Worm (Caenorhabditis elegans) whole organism, L4/young adult: ENCODE results near the gene cwp-1.

Experiments used
- W03F9.2 ChIP-seq: fragments of 150-350 bp; optimal IDR thresholded peaks from 2 replicates; lab custom pipeline; 2014; ENCODE audit warnings: missing biosample characterization, missing genetic modification characterization
- dao-5 ChIP-seq: sonication (generic microtip); optimal IDR thresholded peaks from 2 replicates; lab custom pipeline; 2016; ENCODE audit warnings: missing genotype, missing genetic modification characterization, moderate library complexity, missing compliant biosample characterization
- him-1 ChIP-seq: sonication (generic microtip); optimal IDR thresholded peaks from 2 replicates; lab custom pipeline; 2016; ENCODE audit warnings: missing genotype, missing genetic modification reagents, missing genetic modification characterization, missing compliant biosample characterization

The cwp-1 gene

DNA sequence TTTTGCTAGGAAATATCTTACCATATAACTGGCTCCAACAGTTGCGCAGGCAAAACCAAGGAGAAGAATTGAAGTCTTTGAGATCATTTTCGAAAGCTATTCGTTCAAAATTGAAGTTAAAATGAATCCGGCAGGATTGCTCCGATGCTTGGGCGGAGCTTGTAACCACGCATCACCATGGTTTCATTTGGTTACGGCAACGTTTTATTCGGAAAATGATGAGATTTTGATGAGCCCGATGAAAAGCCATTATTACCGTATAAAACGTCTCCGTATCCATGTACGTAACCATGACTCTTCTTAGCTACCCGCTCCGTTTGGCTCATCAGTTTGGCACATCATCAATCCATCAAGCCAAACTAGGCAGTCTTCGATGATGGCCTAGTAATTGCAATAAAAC lies at the start of gene cwp-1:
Gene cwp-1 (minus strand): TSS at position 101 of the 400 bp plus-strand sequence.
- no peak for TF ChIP-seq him-1 (tag; lab: Kevin White, UChicago)

- TF ChIP-seq dao-5 (no peak), W03F9.2 (tag; lab: Kevin White, UChicago) (no peak), him-1 (tag; lab: Kevin White, UChicago) (no peak)
Measured at ce11 chrV:4890781-4891180, 49.7 kb upstream of the cwp-1 start.

ce11 chrV:4889976-4890479 lies 48.9 kb upstream of the cwp-1 start, which contains the start of gene T19H12.2:
Gene T19H12.2 (plus strand): TSS chrV:4890429.
- TF ChIP-seq dao-5 (no peak), W03F9.2 (tag; lab: Kevin White, UChicago) (peak; percentile 2)

DNA sequence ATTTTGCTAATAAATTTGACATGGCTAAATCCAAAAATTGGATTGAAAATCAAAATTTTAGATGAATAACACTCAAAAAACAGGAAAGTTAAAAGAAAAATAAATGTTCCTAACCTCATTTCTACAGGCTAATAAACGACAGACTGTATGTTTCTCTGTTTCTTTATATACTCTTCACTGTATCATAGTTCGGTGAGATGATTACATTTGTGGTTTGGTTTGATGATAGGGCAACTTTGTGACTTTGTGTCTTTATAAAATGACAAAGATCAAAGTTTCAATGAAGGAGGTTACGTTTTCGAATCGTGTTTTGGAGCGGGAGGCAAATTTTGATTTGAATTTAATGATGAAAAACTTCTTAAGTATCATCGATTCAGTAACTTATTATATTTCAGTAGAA lies 48.4 kb upstream of the cwp-1 start, which contains the start of gene ugt-12:
Gene ugt-12 (minus strand): TSS at position 153 of the 400 bp plus-strand sequence.
- TF ChIP-seq him-1 (tag; lab: Kevin White, UChicago) (no peak), dao-5 (no peak), W03F9.2 (tag; lab: Kevin White, UChicago) (no peak)

DNA sequence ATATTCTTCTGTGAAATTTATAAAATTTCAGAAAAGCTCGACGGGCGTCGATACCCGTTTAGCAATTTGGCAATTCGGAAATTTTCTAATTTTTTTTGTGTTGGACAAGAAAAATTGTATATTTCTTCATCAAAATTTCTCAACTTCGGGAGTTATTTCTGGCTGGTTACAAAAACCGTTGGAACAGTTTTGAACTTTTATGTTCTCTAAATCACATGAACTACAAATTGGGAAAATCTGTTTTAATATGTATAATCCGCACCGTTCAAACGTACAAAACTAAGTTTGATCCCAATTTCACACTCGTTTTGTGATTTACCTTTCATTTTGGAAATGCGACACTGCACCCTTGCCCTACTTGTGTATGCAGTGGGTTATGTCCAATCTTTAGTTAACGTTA lies 44.3 kb upstream of the cwp-1 start, which contains the start of gene T19H12.3:
Gene T19H12.3 (plus strand): TSS at position 301 of the 400 bp plus-strand sequence.
- TF ChIP-seq him-1 (tag; lab: Kevin White, UChicago) (no peak), W03F9.2 (tag; lab: Kevin White, UChicago) (no peak), dao-5 (no peak)

DNA sequence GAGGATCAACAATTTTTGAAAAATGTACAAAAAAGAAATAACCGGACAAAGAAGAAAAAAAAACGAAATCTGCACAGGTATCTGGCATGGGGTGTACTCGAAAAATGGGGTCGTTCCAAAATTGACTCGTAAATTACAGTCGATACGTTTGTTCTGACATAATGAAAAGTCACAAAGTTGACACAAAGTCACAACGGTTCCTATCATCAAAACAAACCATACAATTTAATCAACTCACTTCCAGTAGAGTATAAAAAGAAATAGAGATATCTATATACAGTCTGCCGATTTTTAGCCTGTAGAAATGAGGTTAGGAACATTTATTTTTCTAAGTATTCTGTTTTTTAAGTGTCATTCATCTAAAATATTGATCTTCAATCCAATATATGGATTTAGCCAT lies 43.4 kb upstream of the cwp-1 start, which contains the start of gene T19H12.12:
Gene T19H12.12 (plus strand): TSS at position 301 of the 400 bp plus-strand sequence.
- TF ChIP-seq W03F9.2 (tag; lab: Kevin White, UChicago) (no peak), dao-5 (no peak), him-1 (tag; lab: Kevin White, UChicago) (no peak)

ce11 chrV:4881377-4881776 lies 40.3 kb upstream of the cwp-1 start, which contains the start of gene str-32:
Gene str-32 (minus strand): TSS chrV:4881477.
- TF ChIP-seq dao-5 (no peak), him-1 (tag; lab: Kevin White, UChicago) (no peak), W03F9.2 (tag; lab: Kevin White, UChicago) (no peak)

- no peak for TF ChIP-seq him-1 (tag; lab: Kevin White, UChicago)
- no peak for TF ChIP-seq W03F9.2 (tag; lab: Kevin White, UChicago)
- no peak for TF ChIP-seq dao-5
Measured at ce11 chrV:4879251-4879650, 38.2 kb upstream of the cwp-1 start, which contains the start of gene T19H12.15. Gene T19H12.15 (minus strand): TSS chrV:4879351.

- TF ChIP-seq W03F9.2 (tag; lab: Kevin White, UChicago), result no peak
- no peak for TF ChIP-seq dao-5
- no peak for TF ChIP-seq him-1 (tag; lab: Kevin White, UChicago)
Measured at ce11 chrV:4877587-4877986, 36.5 kb upstream of the cwp-1 start, which contains the start of gene T19H12.6. Gene T19H12.6 (minus strand): TSS chrV:4877687.

DNA sequence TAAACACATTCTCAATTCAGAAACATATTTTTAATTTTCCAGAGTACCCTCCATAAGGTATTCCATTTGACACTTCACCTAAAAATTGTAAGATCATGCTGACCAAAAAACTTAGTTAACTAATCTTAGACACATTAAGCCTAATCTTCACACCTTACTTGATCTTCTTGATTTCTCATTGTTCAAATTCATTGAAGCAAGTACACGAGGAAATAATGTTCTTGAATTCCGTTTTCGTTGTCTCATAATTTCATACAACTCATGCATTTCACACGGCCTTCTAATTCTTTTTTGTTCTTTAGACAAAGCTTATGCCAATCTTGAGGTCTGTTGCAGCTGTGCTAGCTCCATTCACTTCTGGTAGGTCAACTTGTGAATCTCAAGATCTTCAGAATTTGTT lies 30.9 kb upstream of the cwp-1 start, which contains the start of gene srd-33:
Gene srd-33 (plus strand): TSS at position 301 of the 400 bp plus-strand sequence.
- TF ChIP-seq dao-5 (no peak), him-1 (tag; lab: Kevin White, UChicago) (no peak), W03F9.2 (tag; lab: Kevin White, UChicago) (no peak)

DNA sequence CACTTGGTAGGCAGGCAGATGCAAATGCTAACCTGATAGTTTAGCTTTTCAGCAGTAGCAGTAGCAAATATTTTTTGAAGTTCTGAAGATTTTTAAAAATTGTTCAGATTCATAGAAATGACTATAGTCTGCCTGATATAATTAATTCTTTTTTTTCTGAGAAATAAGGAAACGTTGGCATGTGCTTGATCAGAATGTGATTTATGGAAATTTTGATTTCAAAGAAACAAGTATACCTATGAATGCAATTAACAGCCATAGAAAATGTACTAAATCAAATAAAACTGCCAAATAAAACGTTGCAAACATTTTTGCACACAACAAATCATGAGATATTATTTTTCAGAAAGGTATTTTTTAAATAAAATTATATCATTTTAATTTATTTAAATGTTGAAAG lies 29.5 kb upstream of the cwp-1 start:
- TF ChIP-seq dao-5, result no peak
- no peak for TF ChIP-seq W03F9.2 (tag; lab: Kevin White, UChicago)
- TF ChIP-seq him-1 (tag; lab: Kevin White, UChicago), result no peak

ce11 chrV:4868698-4869097 lies 27.6 kb upstream of the cwp-1 start:
- TF ChIP-seq W03F9.2 (tag; lab: Kevin White, UChicago) (no peak), dao-5 (no peak), him-1 (tag; lab: Kevin White, UChicago) (no peak)

DNA sequence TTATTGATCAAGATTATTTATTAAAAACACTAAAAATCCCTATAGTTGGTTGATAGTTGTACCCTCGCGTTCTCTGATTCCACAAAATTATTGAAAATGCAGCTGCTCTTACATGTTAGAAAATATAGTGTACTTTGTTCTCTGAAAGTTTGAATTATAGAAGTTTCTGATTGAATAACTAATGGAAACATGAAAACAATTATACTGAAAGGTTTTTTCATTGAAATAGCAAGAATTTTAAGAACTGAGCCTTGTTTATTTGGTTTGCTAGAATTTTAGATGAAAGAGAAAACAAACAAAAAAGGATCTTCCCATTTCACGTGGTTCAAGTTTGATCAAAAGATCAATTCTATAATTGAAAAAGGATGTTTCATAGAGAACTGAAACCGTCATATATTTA lies 26.5 kb upstream of the cwp-1 start:
- no peak for TF ChIP-seq him-1 (tag; lab: Kevin White, UChicago)
- TF ChIP-seq W03F9.2 (tag; lab: Kevin White, UChicago), result no peak
- no peak for TF ChIP-seq dao-5

DNA sequence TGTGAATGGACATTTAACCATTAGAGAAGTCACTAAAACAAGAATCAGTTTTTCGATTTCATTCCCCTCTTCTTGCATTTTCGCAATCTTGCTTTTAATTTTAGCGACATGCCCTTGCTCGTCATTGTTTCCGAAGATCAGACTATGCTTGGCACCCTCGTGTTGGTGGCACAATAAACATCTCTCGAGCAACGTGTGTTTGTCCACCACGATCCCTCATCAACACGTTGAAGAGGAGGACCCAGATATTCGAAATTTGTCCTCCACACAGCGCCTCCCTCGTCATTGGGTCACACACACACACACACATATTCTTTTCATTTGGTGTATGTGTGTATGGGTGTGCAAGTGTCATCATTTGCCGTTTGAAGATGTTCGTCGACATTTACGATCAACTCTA lies 24.3 kb upstream of the cwp-1 start, which contains the start of gene srd-32:
Gene srd-32 (plus strand): TSS at position 301 of the 400 bp plus-strand sequence.
- TF ChIP-seq dao-5 (no peak), him-1 (tag; lab: Kevin White, UChicago) (no peak), W03F9.2 (tag; lab: Kevin White, UChicago) (no peak)

ce11 chrV:4864330-4864729 lies 23.3 kb upstream of the cwp-1 start:
- TF ChIP-seq him-1 (tag; lab: Kevin White, UChicago) (no peak), W03F9.2 (tag; lab: Kevin White, UChicago) (no peak), dao-5 (no peak)
